Worm (Caenorhabditis elegans): ENCODE measurements around the gene Y53F4B.51.

ce11 chrII:15015669-15016068, 1.4 kb upstream of the Y53F4B.51 start:
- TF ChIP-seq ceh-82 (tag; optimal IDR thresholded peaks at IDR 0.05) (no peak), mbf-1 (tag; optimal IDR thresholded peaks at IDR 0.05) (no peak), elt-1 (tag; optimal IDR thresholded peaks at IDR 0.05) (no peak), nhr-21 (tag; optimal IDR thresholded peaks at IDR 0.05) (no peak), egl-27 (tag; optimal IDR thresholded peaks at IDR 0.05) (no peak), alr-1 (tag; optimal IDR thresholded peaks at IDR 0.05) (no peak), lin-13 (GFP tag; optimal IDR thresholded peaks at IDR 0.05) (no peak), snpc-4 (tag; optimal IDR thresholded peaks at IDR 0.05) (no peak), zag-1 (tag; optimal IDR thresholded peaks at IDR 0.05) (no peak), ztf-4 (tag; optimal IDR thresholded peaks at IDR 0.05) (no peak), aly-2 (tag; optimal IDR thresholded peaks at IDR 0.05) (no peak)
